Fruit fly (Drosophila melanogaster): ENCODE data around the gene Prosbeta3.

Prosbeta3 gene

dm6 chr3R:8984602-8985074 is 21.4 kb downstream of the Prosbeta3 start, which contains the start of gene CG11970 (continued):
- TF ChIP-seq Six4 (GFP tag; optimal IDR thresholded peaks at IDR 0.05) (no peak), CG4282 (GFP tag; optimal IDR thresholded peaks at IDR 0.05) (no peak), ftz-f1 (GFP tag; optimal IDR thresholded peaks at IDR 0.05) (peak; percentile 97), gsb-n (tag; optimal IDR thresholded peaks at IDR 0.05) (no peak), nom (GFP tag; optimal IDR thresholded peaks at IDR 0.05) (no peak), jigr1 (GFP tag; IDR thresholded peaks at IDR 0.05) (no peak), CG9876 (GFP tag; optimal IDR thresholded peaks at IDR 0.05) (no peak), CG12942 (GFP tag; optimal IDR thresholded peaks at IDR 0.05) (no peak), CG11398 (GFP tag; optimal IDR thresholded peaks at IDR 0.05) (no peak), BtbVII (GFP tag; optimal IDR thresholded peaks at IDR 0.05) (no peak), CG4617 (GFP tag; optimal IDR thresholded peaks at IDR 0.05; ENCODE audit: borderline replicate concordance) (peak; percentile 69), CG5245 (GFP tag; optimal IDR thresholded peaks at IDR 0.05) (no peak), Sin3A (optimal IDR thresholded peaks at IDR 0.05) (peak; percentile 79), Hr51 (GFP tag; optimal IDR thresholded peaks at IDR 0.05) (peak in 1 of 2 experiments; percentile 43), Mrtf (GFP tag; IDR thresholded peaks at IDR 0.05) (no peak), CG12219 (GFP tag; optimal IDR thresholded peaks at IDR 0.05) (no peak), CG7357 (GFP tag; IDR thresholded peaks at IDR 0.05) (no peak), CG3281 (GFP tag; optimal IDR thresholded peaks at IDR 0.05) (peak; percentile 21), CG3163 (GFP tag; optimal IDR thresholded peaks at IDR 0.05) (no peak), eyg (GFP tag; optimal IDR thresholded peaks at IDR 0.05) (peak; percentile 25), MESR4 (GFP tag; optimal IDR thresholded peaks at IDR 0.05) (peak; percentile 86), CG16863 (GFP tag; optimal IDR thresholded peaks at IDR 0.05) (no peak), ara (GFP tag; IDR thresholded peaks at IDR 0.05) (0 out of 2 replicates have a peak, but pooled peaks have one; percentile 39), en (GFP tag; optimal IDR thresholded peaks at IDR 0.05) (no peak), CG33213 (GFP tag; optimal IDR thresholded peaks at IDR 0.05) (peak; percentile 9), ato (GFP tag; IDR thresholded peaks at IDR 0.05; ENCODE audit: partially characterized antibody) (0 out of 2 replicates have a peak, but pooled peaks have one; percentile 19), danr (GFP tag; IDR thresholded peaks at IDR 0.05) (no peak), CG4707 (GFP tag; optimal IDR thresholded peaks at IDR 0.05) (no peak), CG17912 (GFP tag; optimal IDR thresholded peaks at IDR 0.05) (no peak), zf30C (GFP tag; optimal IDR thresholded peaks at IDR 0.05) (no peak), NFAT (GFP tag; IDR thresholded peaks at IDR 0.05) (peak; percentile 48; the same call in 1 of the 2 replicates), ind (GFP tag; optimal IDR thresholded peaks at IDR 0.05) (peak; percentile 55), CG12299 (tag; optimal IDR thresholded peaks at IDR 0.05) (no peak), dati (GFP tag; IDR thresholded peaks at IDR 0.05) (no peak), CG3065 (GFP tag; optimal IDR thresholded peaks at IDR 0.05) (no peak), phol (tag; optimal IDR thresholded peaks at IDR 0.05) (peak; percentile 78), D19B (GFP tag; optimal IDR thresholded peaks at IDR 0.05) (no peak), ap (GFP tag; IDR thresholded peaks at IDR 0.05) (no peak), CG6854 (GFP tag; optimal IDR thresholded peaks at IDR 0.05) (no peak), CG6654 (GFP tag; optimal IDR thresholded peaks at IDR 0.05) (no peak), row (GFP tag; IDR thresholded peaks at IDR 0.05) (peak; percentile 76), zen (tag; optimal IDR thresholded peaks at IDR 0.05) (no peak), CG16779 (GFP tag; IDR thresholded peaks at IDR 0.05) (no peak), Optix (GFP tag; IDR thresholded peaks at IDR 0.05) (no peak), CG7271 (tag; optimal IDR thresholded peaks at IDR 0.05) (no peak), NC2α (GFP tag; optimal IDR thresholded peaks at IDR 0.05) (no peak), CG3995 (GFP tag; optimal IDR thresholded peaks at IDR 0.05) (peak; percentile 20), Poxn (GFP tag; IDR thresholded peaks at IDR 0.05) (no peak), kah (GFP tag; optimal IDR thresholded peaks at IDR 0.05) (no peak), CG12744 (GFP tag; optimal IDR thresholded peaks at IDR 0.05) (no peak), chif (GFP tag; optimal IDR thresholded peaks at IDR 0.05) (peak in 1 of 2 experiments; percentile 7), CG12104 (GFP tag; optimal IDR thresholded peaks at IDR 0.05) (no peak)

All from whole organism, embryonic.